Worm (Caenorhabditis elegans): Measurements from ENCODE around the gene F46B6.13.

The F46B6.13 gene

DNA sequence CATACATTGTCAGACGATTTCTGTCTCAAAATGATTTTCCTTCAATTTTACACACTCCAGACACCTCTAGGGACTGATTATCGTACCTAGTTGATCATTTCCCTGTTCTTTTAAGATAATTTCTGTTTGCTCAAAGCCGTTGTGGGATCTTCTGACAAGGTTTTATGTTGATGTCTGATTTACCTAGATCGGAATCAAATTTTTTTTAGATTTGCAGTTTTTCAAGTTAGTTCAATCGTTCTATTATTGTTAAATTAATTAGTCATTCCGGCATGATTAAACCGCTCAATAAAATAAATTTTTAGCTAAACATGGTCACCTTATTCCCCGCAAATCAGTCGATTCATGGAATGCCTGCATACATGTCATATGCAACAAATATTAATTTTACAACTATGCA is 14.6 kb upstream of the F46B6.13 start, which contains the start of gene sru-30:
sru-30 (plus strand) TSS at position 301 of the 400 bp plus-strand sequence.
- no peak for TF ChIP-seq ceh-45 (GFP tag; IDR thresholded peaks at IDR 0.05)

DNA sequence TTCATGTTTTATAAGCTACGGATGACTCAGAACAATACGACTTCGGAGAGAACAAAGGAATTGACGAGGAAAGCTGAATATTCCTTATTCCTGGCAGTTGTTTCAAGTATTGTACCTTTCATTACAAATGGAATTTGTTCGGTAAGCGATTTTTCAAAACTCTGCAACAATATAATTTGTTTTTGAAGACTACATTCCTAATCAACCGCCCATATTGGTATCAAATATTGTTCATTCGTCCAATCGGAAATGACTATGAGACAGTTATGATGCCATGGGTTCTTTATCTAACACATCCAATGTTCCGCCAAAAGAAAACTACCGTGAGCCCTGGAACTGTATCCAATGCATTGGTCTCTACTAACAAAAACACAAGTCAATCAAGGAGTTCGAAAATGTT is 13.2 kb upstream of the F46B6.13 start:
- TF ChIP-seq che-1 (tag; optimal IDR thresholded peaks at IDR 0.05): no peak
- no peak for TF ChIP-seq mec-3 (tag; optimal IDR thresholded peaks at IDR 0.05; ENCODE audit: borderline replicate concordance)
- no peak for TF ChIP-seq ref-2 (tag; optimal IDR thresholded peaks at IDR 0.05)
- TF ChIP-seq dmd-4 (tag; optimal IDR thresholded peaks at IDR 0.05; ENCODE audit: borderline replicate concordance): no peak
- TF ChIP-seq pqm-1 (tag; optimal IDR thresholded peaks at IDR 0.05): no peak
- no peak for TF ChIP-seq ceh-2 (tag; optimal IDR thresholded peaks at IDR 0.05)
- TF ChIP-seq tbx-2 (tag; optimal IDR thresholded peaks at IDR 0.05): no peak
- no peak for TF ChIP-seq ceh-22 (tag; optimal IDR thresholded peaks at IDR 0.05)
- TF ChIP-seq nhr-232 (tag; optimal IDR thresholded peaks at IDR 0.05): no peak
- TF ChIP-seq hlh-8 (tag; optimal IDR thresholded peaks at IDR 0.05): no peak
- TF ChIP-seq fkh-10 (GFP tag; optimal IDR thresholded peaks at IDR 0.05): no peak
- TF ChIP-seq pat-9 (tag; optimal IDR thresholded peaks at IDR 0.05): no peak
- TF ChIP-seq pros-1 (tag; optimal IDR thresholded peaks at IDR 0.05): no peak

DNA sequence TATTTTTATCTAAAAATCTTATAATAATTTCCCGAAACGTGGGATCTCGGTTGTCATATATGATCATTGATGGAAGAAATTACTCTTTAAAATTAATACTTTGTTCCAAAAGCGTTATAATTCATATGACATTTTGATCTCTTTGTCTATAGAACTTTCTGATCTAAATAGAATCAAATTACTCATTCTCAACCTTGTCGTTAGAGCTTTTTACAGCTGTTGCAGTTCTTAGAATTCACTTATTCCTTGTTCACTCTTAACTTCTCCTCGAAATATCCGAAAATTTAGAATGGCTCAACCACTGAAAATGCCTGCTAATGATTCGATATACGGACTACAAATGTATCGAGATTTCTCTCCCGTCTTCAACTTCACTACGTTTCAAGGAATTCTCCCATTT is 12.2 kb upstream of the F46B6.13 start, which contains the start of gene sru-29:
sru-29 (plus strand) TSS at position 301 of the 400 bp plus-strand sequence.
- TF ChIP-seq syd-9 (tag; optimal IDR thresholded peaks at IDR 0.05) (no peak), ttx-3 (tag; optimal IDR thresholded peaks at IDR 0.05) (no peak), pha-2 (tag; optimal IDR thresholded peaks at IDR 0.05) (no peak), ceh-22 (tag; optimal IDR thresholded peaks at IDR 0.05) (no peak), ceh-19 (GFP tag; optimal IDR thresholded peaks at IDR 0.05) (no peak), ceh-34 (tag; optimal IDR thresholded peaks at IDR 0.05) (no peak), che-1 (tag; optimal IDR thresholded peaks at IDR 0.05) (no peak), pqm-1 (tag; optimal IDR thresholded peaks at IDR 0.05) (no peak), hlh-15 (tag; optimal IDR thresholded peaks at IDR 0.05) (no peak), C08G9.2 (tag; optimal IDR thresholded peaks at IDR 0.05) (no peak), sdc-2 (tag; optimal IDR thresholded peaks at IDR 0.05) (no peak), pha-4 (tag; optimal IDR thresholded peaks at IDR 0.05) (no peak), ama-1 (optimal IDR thresholded peaks at IDR 0.05) (no peak), pat-9 (tag; optimal IDR thresholded peaks at IDR 0.05) (no peak)

DNA sequence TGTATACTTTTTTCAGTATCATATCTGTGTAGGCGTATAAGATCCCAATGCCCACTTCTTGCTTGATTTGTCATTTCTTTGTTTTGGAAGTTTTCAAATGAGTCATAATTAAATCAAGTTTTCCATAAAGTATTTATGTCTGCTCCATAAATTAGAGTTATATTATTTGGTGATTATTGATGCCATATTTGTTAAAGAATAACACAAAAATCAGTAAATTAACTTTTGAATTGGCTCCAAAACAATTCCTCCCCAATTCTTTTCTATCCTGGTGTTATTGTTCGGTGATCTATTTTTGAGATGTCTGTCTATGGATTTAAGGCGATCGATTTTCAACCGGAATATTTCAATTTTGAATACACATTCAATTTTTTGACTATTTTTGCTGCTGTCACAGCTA is 6.2 kb upstream of the F46B6.13 start, which contains the start of gene sru-37:
sru-37 (plus strand) TSS at position 301 of the 400 bp plus-strand sequence.
- TF ChIP-seq unc-55 (GFP tag; optimal IDR thresholded peaks at IDR 0.05) (no peak), nfya-1 (tag; optimal IDR thresholded peaks at IDR 0.05) (no peak), nhr-11 (tag; optimal IDR thresholded peaks at IDR 0.05) (no peak), ceh-18 (tag; optimal IDR thresholded peaks at IDR 0.05) (no peak), elt-4 (tag; optimal IDR thresholded peaks at IDR 0.05) (no peak), ceh-2 (tag; optimal IDR thresholded peaks at IDR 0.05) (no peak), ceh-34 (tag; optimal IDR thresholded peaks at IDR 0.05) (no peak), gmeb-2 (tag; optimal IDR thresholded peaks at IDR 0.05) (no peak)

DNA sequence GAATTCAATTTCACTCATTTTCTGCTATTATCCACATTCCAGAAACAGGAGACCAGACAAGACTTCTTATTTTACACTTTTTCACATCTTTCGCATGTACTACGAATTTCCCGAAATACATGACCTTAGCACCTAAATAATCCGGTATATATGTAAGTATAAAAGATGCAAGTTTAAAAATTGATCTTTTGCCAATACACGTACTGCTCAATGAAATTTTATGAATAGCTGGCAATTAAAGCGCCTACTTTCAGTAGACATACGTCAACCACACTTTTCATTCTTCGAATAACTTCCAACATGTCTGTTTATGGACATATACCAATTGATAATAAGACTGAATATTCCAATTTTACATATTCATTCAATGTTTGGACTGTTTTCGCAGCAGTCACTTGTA is 4.2 kb upstream of the F46B6.13 start, which contains the start of gene sru-39:
sru-39 (plus strand) TSS at position 301 of the 400 bp plus-strand sequence.
- no peak for TF ChIP-seq pat-9 (tag; optimal IDR thresholded peaks at IDR 0.05)
- TF ChIP-seq mec-3 (tag; optimal IDR thresholded peaks at IDR 0.05; ENCODE audit: borderline replicate concordance): no peak
- TF ChIP-seq ahr-1 (tag; optimal IDR thresholded peaks at IDR 0.05): no peak
- no peak for TF ChIP-seq ceh-45 (GFP tag; IDR thresholded peaks at IDR 0.05)
- TF ChIP-seq ceh-2 (tag; optimal IDR thresholded peaks at IDR 0.05): no peak
- TF ChIP-seq K09A11.1 (tag; optimal IDR thresholded peaks at IDR 0.05; ENCODE audit: insufficient read depth): no peak
- TF ChIP-seq ceh-14 (tag; optimal IDR thresholded peaks at IDR 0.05): no peak
- no peak for TF ChIP-seq lin-11 (tag; optimal IDR thresholded peaks at IDR 0.05)
- no peak for TF ChIP-seq ceh-22 (tag; optimal IDR thresholded peaks at IDR 0.05)
- no peak for TF ChIP-seq unc-86 (tag; optimal IDR thresholded peaks at IDR 0.05)
- TF ChIP-seq sox-4 (tag; optimal IDR thresholded peaks at IDR 0.05): no peak
- TF ChIP-seq fax-1 (tag; optimal IDR thresholded peaks at IDR 0.05): no peak
- no peak for TF ChIP-seq ceh-6 (GFP tag; optimal IDR thresholded peaks at IDR 0.05)
- TF ChIP-seq che-1 (tag; optimal IDR thresholded peaks at IDR 0.05): no peak
- TF ChIP-seq sdc-2 (tag; optimal IDR thresholded peaks at IDR 0.05): no peak

Data from whole organism, late embryonic.